Worm (Caenorhabditis elegans) whole organism, young adult: ENCODE data around the gene F59A6.12.

ENCODE experiments used
- ama-1 ChIP-seq, 3 experiments: fragments of 150-350 bp in 1 of 3; sonication (generic microtip) in 2 of 3; optimal IDR thresholded peaks; 2 replicates each; lab custom pipeline; 2014 to 2018; ENCODE audit warnings: missing biosample characterization in 2 of 3, missing genetic modification characterization in 2 of 3, missing genetic modification reagents in 2 of 3
- attf-5 ChIP-seq: fragments of 200-800 bp; sonication (Bioruptor generic); optimal IDR thresholded peaks from 2 replicates; lab custom pipeline; 2018; ENCODE audit warnings: mild to moderate bottlenecking, missing genetic modification characterization, missing compliant biosample characterization
- egl-18 ChIP-seq: fragments of 200-800 bp; sonication (Bioruptor generic); IDR thresholded peaks from 2 replicates; pipeline ENCODE4 v1.3.6; 2022; ENCODE audit warnings: missing genetic modification reagents, missing genetic modification characterization, missing compliant biosample characterization
- ets-4 ChIP-seq: fragments of 200-800 bp; sonication (Bioruptor generic); optimal IDR thresholded peaks from 2 replicates; lab custom pipeline; 2018; ENCODE audit warnings: mild to moderate bottlenecking, missing genetic modification characterization, missing compliant biosample characterization
- hmg-20 ChIP-seq: fragments of 200-800 bp; sonication (Bioruptor generic); IDR thresholded peaks from 2 replicates; pipeline ENCODE4 v1.3.6; 2022; ENCODE audit warnings: missing genetic modification reagents, missing genetic modification characterization, missing compliant biosample characterization
- sdz-38 ChIP-seq: sonication (generic microtip); optimal IDR thresholded peaks from 2 replicates; lab custom pipeline; 2016; ENCODE audit warnings: missing genotype, missing genetic modification characterization, missing compliant biosample characterization
- unc-62 ChIP-seq: fragments of 150-350 bp; optimal IDR thresholded peaks from 2 replicates; lab custom pipeline; 2014; ENCODE audit warnings: missing biosample characterization, missing genetic modification reagents, missing genetic modification characterization

DNA sequence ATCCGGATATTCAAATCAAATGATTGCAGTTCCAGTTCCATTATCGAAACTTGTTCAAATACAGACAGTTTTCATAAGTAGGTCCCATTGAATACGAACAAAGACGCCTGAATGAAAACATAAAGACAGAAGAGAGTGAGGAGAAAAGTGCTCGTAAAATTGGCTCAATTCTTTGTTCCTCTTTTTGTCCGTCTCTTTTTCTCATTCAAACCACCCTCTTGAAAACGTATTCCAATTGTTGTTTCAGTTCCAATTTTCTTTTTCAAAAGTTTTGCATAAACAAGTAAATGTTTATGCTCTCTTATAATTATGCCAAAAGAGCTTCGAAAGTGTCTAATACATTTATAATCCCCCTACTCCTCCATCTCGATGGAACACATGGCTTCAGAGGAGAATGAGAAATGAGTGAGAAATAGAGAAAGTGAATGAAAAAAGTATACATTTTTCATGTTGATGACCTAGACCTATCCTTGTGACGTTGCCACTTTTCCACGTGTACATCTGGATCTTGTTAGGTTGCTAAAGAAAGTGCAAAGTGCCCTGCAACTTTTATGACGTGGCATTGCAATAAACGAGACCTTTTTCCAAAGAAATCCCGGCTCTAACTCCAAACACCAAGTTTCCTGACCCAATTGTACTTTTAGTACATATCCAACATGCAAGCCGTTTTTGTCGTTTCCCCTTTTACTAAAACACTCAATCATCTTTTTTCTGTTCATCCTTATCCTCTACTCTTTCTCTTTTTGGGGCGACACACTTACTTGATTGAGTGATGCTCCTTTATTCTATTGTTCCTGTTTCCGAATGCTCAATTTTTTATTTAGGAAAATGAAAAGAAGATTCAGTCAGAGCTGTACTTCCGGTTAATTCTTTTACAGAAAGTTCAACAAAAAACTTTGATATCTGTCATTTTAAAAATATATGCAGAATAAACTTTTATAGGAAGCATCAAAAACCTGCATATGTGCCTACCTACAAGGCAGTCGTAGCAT, 34.6 kb upstream of the F59A6.12 start:
- TF ChIP-seq sdz-38 (tag; lab: Kevin White, UChicago) = no peak
- no peak for TF ChIP-seq attf-5
- TF ChIP-seq egl-18 = no peak
- TF ChIP-seq unc-62 (GFP tag; lab: Kevin White, UChicago) = no peak
- TF ChIP-seq ama-1 (optimal IDR thresholded peaks at IDR 0.05; lab: Kevin White, UChicago) = no peak
- no peak for TF ChIP-seq ama-1 (GFP tag; optimal IDR thresholded peaks at IDR 0.05; lab: Kevin White, UChicago)
- TF ChIP-seq hmg-20 = no peak
- TF ChIP-seq ets-4 (GFP tag; lab: Kevin White, UChicago) = no peak
